Worm (Caenorhabditis elegans) whole organism, L1 larva: ENCODE data around the gene Y69H2.7.
A peak's percentile ranks its signal among the peaks of the same experiment; 100 is the strongest.

Source experiments
- F16B12.6 ChIP-seq: fragments of 150-350 bp; optimal IDR thresholded peaks from 2 replicates; lab custom pipeline; 2014; ENCODE audit warnings: missing biosample characterization, missing genetic modification characterization
- Y116A8C.19 ChIP-seq: sonication (generic microtip); optimal IDR thresholded peaks from 2 replicates; lab custom pipeline; 2016; ENCODE audit warnings: missing compliant biosample characterization, missing genetic modification characterization, borderline replicate concordance
- alr-1 ChIP-seq: fragments of 200-800 bp; sonication (Bioruptor generic); optimal IDR thresholded peaks from 2 replicates; lab custom pipeline; 2018; ENCODE audit warnings: borderline replicate concordance, mild to moderate bottlenecking, missing genetic modification characterization, missing compliant biosample characterization
- ceh-63 ChIP-seq: fragments of 200-800 bp; sonication (Bioruptor generic); optimal IDR thresholded peaks from 2 replicates; lab custom pipeline; 2018; ENCODE audit warnings: mild to moderate bottlenecking, missing genetic modification characterization, missing compliant biosample characterization
- ceh-8 ChIP-seq: fragments of 200-800 bp; sonication (Bioruptor generic); optimal IDR thresholded peaks from 2 replicates; lab custom pipeline; 2018; ENCODE audit warnings: mild to moderate bottlenecking, missing genetic modification characterization, moderate library complexity, missing compliant biosample characterization
- ces-1 ChIP-seq: fragments of 150-350 bp; optimal IDR thresholded peaks from 2 replicates; lab custom pipeline; 2014; ENCODE audit warnings: missing biosample characterization, missing genetic modification reagents, missing genetic modification characterization
- dsc-1 ChIP-seq: sonication (generic microtip); optimal IDR thresholded peaks from 2 replicates; lab custom pipeline; 2016; ENCODE audit warnings: mild to moderate bottlenecking, missing genetic modification characterization, missing compliant biosample characterization
- efl-1 ChIP-seq, 4 experiments: fragments of 150-350 bp; optimal IDR thresholded peaks in 3 of 4; peaks in 1 of 4; 1 replicate in 1 of 4; 2 replicates in 3 of 4; lab custom pipeline; 2014; ENCODE audit warnings: missing biosample characterization in 2 of 4, missing genetic modification characterization in 2 of 4, missing genetic modification reagents in 2 of 4
- egl-27 ChIP-seq, 2 experiments: fragments of 150-350 bp in 1 of 2; sonication (generic microtip); optimal IDR thresholded peaks; 3 replicates each; lab custom pipeline; 2017 to 2018; ENCODE audit warnings: missing biosample characterization in 2 of 2, missing genetic modification characterization in 2 of 2, missing genetic modification reagents in 2 of 2
- elt-2 ChIP-seq: sonication (generic microtip); optimal IDR thresholded peaks from 2 replicates; lab custom pipeline; 2016; ENCODE audit warnings: missing genetic modification characterization, mild to moderate bottlenecking, inconsistent platforms, missing compliant biosample characterization, missing genetic modification reagents
- elt-3 ChIP-seq, 6 experiments: fragments of 150-350 bp in 1 of 6; sonication (generic microtip); optimal IDR thresholded peaks; 2 replicates each; lab custom pipeline; 2017 to 2018; ENCODE audit warnings: missing biosample characterization in 6 of 6, missing genetic modification characterization in 6 of 6, inconsistent platforms in 1 of 6
- fkh-4 ChIP-seq: sonication (generic microtip); optimal IDR thresholded peaks from 2 replicates; lab custom pipeline; 2016; ENCODE audit warnings: missing compliant biosample characterization, missing genetic modification characterization, borderline replicate concordance
- fkh-8 ChIP-seq: sonication (generic microtip); optimal IDR thresholded peaks from 2 replicates; lab custom pipeline; 2016; ENCODE audit warnings: mild to moderate bottlenecking, missing genetic modification characterization, missing compliant biosample characterization
- irx-1 ChIP-seq: sonication (generic microtip); optimal IDR thresholded peaks from 2 replicates; lab custom pipeline; 2016; ENCODE audit warnings: missing genetic modification characterization, missing compliant biosample characterization
- jun-1 ChIP-seq: fragments of 150-350 bp; optimal IDR thresholded peaks from 2 replicates; lab custom pipeline; 2014; ENCODE audit warnings: missing biosample characterization, missing genetic modification reagents, missing genetic modification characterization
- lin-14 ChIP-seq: fragments of 200-800 bp; sonication (Bioruptor generic); optimal IDR thresholded peaks from 2 replicates; lab custom pipeline; 2018; ENCODE audit warnings: mild to moderate bottlenecking, missing genetic modification characterization, moderate library complexity, missing compliant biosample characterization
- lin-35 ChIP-seq, 2 experiments: fragments of 150-350 bp; optimal IDR thresholded peaks; 2 replicates each; lab custom pipeline; 2014; ENCODE audit warnings: missing biosample characterization in 2 of 2, missing genetic modification characterization in 2 of 2, missing genetic modification reagents in 2 of 2
- lsy-2 ChIP-seq, 2 experiments: fragments of 150-350 bp; optimal IDR thresholded peaks; 2 replicates each; lab custom pipeline; 2014; ENCODE audit warnings: missing biosample characterization in 2 of 2, missing genetic modification characterization in 2 of 2
- mef-2 ChIP-seq: fragments of 150-350 bp; optimal IDR thresholded peaks from 2 replicates; lab custom pipeline; 2014; ENCODE audit warnings: missing biosample characterization, missing genetic modification characterization
- mep-1 ChIP-seq: fragments of 150-350 bp; optimal IDR thresholded peaks from 2 replicates; lab custom pipeline; 2014; ENCODE audit warnings: missing biosample characterization, missing genetic modification characterization
- nhr-19 ChIP-seq: fragments of 200-800 bp; sonication (Bioruptor generic); conservative IDR thresholded peaks from 2 replicates; pipeline ENCODE4 v1.3.6; 2022; ENCODE audit warnings: missing genetic modification characterization, missing compliant biosample characterization
- nhr-28 ChIP-seq: fragments of 150-350 bp; optimal IDR thresholded peaks from 2 replicates; lab custom pipeline; 2014; ENCODE audit warnings: missing biosample characterization, missing genetic modification characterization
- nhr-71 ChIP-seq: sonication (generic microtip); optimal IDR thresholded peaks from 2 replicates; lab custom pipeline; 2016; ENCODE audit warnings: mild to moderate bottlenecking, missing genetic modification characterization, moderate library complexity, missing compliant biosample characterization
- nhr-77 ChIP-seq: fragments of 150-350 bp; optimal IDR thresholded peaks from 2 replicates; lab custom pipeline; 2014; ENCODE audit warnings: missing biosample characterization, missing genetic modification characterization
- nhr-84 ChIP-seq: sonication (generic microtip); optimal IDR thresholded peaks from 2 replicates; lab custom pipeline; 2017; ENCODE audit warnings: missing biosample characterization, missing genetic modification characterization
- nhr-85 ChIP-seq: sonication (generic microtip); peaks from one replicate; lab custom pipeline; 2016; ENCODE audit warnings: missing genetic modification characterization, inconsistent platforms, missing compliant biosample characterization
- nhr-90 ChIP-seq: sonication (generic microtip); optimal IDR thresholded peaks from 2 replicates; lab custom pipeline; 2016; ENCODE audit warnings: mild to moderate bottlenecking, missing genetic modification characterization, missing compliant biosample characterization; ENCODE audit not compliant: poor library complexity
- pqm-1 ChIP-seq: sonication (generic microtip); optimal IDR thresholded peaks from 3 replicates; lab custom pipeline; 2017; ENCODE audit warnings: missing biosample characterization, missing genetic modification characterization
- skn-1 ChIP-seq: fragments of 150-350 bp; optimal IDR thresholded peaks from 2 replicates; lab custom pipeline; 2014; ENCODE audit warnings: missing biosample characterization, missing genetic modification characterization
- sptf-1 ChIP-seq: fragments of 150-350 bp; optimal IDR thresholded peaks from 2 replicates; lab custom pipeline; 2014; ENCODE audit warnings: missing biosample characterization, missing genetic modification characterization
- unc-62 ChIP-seq: fragments of 150-350 bp; optimal IDR thresholded peaks from 2 replicates; lab custom pipeline; 2014; ENCODE audit warnings: missing biosample characterization, missing genetic modification reagents, missing genetic modification characterization
- unc-98 ChIP-seq: fragments of 200-800 bp; sonication (Bioruptor generic); IDR thresholded peaks from 2 replicates; pipeline ENCODE4 v1.3.6; 2022; ENCODE audit warnings: missing genetic modification characterization, missing compliant biosample characterization
- xbp-1 ChIP-seq: sonication (generic microtip); optimal IDR thresholded peaks from 2 replicates; lab custom pipeline; 2016; ENCODE audit warnings: missing genetic modification characterization, missing compliant biosample characterization
- zag-1 ChIP-seq: fragments of 150-350 bp; optimal IDR thresholded peaks from 2 replicates; lab custom pipeline; 2014; ENCODE audit warnings: missing biosample characterization, missing genetic modification characterization
- zip-4 ChIP-seq: fragments of 200-800 bp; sonication (Bioruptor generic); optimal IDR thresholded peaks from 2 replicates; lab custom pipeline; 2018; ENCODE audit warnings: mild to moderate bottlenecking, missing genetic modification characterization, moderate library complexity, missing compliant biosample characterization
- ztf-11 ChIP-seq, 2 experiments: sonication (generic microtip); optimal IDR thresholded peaks; 2 replicates each; lab custom pipeline; 2016 to 2017; ENCODE audit warnings: missing genetic modification characterization in 2 of 2, missing biosample characterization in 1 of 2, missing compliant biosample characterization in 1 of 2
- ztf-4 ChIP-seq: fragments of 150-350 bp; optimal IDR thresholded peaks from 2 replicates; lab custom pipeline; 2014; ENCODE audit warnings: missing biosample characterization, missing genetic modification characterization

The Y69H2.7 gene

DNA sequence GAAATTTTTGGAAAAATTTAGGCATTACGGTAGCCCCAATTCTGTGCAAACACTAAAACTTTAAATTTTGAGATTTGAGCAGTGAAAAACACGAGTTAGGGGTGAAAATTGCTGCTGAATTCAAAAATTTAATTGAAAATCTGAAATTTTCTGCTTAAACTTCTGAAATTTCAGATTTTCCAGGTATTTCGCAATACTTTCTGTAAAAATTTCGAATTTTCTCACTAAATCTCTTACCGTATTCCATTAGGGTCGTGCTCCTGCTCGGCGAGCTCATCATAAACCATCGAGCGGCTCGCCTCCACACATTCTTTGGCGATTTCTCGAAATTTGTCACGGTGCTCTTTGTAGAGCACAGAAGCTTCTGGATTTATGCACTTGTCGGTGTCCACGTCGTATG, 2.4 kb upstream of the Y69H2.7 start:
- TF ChIP-seq dsc-1 (no peak), unc-62 (no peak), efl-1 (optimal IDR thresholded peaks at IDR 0.05; lab: Kevin White, UChicago) (no peak), efl-1 (GFP tag; optimal IDR thresholded peaks at IDR 0.05 in 1 of 2; lab: Kevin White, UChicago) (peak in 1 of 2 experiments; percentile 71), egl-27 (tag; optimal IDR thresholded peaks at IDR 0.05; lab: Kevin White, UChicago) (no peak), nhr-19 (no peak), unc-98 (GFP tag; lab: Robert Waterston, UW) (no peak)

DNA sequence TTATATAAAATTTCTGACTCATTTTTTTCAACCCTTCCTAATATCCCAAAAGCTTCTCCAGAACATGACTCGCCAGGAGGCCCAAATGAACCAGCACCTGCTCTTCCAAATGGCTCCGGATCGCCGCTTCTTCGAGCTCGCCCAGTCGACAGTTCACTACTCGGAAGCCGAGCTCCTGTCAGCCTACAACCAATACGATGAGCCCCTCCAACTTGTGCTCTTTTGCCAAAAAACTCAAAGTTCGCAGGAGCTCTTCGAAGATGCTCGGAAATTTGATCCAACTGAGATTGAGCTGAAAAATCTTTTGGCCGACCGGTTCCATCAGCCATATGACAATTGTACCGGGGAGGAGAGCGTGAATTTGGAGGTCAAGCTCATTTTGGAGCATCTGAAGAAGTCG, 5.7 kb downstream of the Y69H2.7 start:
- TF ChIP-seq ztf-11 (tag; optimal IDR thresholded peaks at IDR 0.05; lab: Kevin White, UChicago) (no peak), sptf-1 (tag; lab: Kevin White, UChicago) (no peak), ztf-4 (tag; lab: Kevin White, UChicago) (no peak), nhr-71 (no peak), skn-1 (tag; lab: Kevin White, UChicago) (no peak), irx-1 (tag; lab: Kevin White, UChicago) (no peak), elt-2 (tag; lab: Kevin White, UChicago) (no peak), efl-1 (optimal IDR thresholded peaks at IDR 0.05; lab: Kevin White, UChicago) (no peak), efl-1 (GFP tag; optimal IDR thresholded peaks at IDR 0.05 in 1 of 2; lab: Kevin White, UChicago) (no peak), jun-1 (tag; lab: Kevin White, UChicago) (no peak), lin-35 (GFP tag; optimal IDR thresholded peaks at IDR 0.05; lab: Kevin White, UChicago) (no peak), ces-1 (GFP tag; lab: Kevin White, UChicago) (no peak), zag-1 (tag; lab: Kevin White, UChicago) (no peak), unc-98 (GFP tag; lab: Robert Waterston, UW) (no peak), nhr-28 (no peak), alr-1 (tag; lab: Kevin White, UChicago) (no peak), zip-4 (no peak), mef-2 (tag; lab: Kevin White, UChicago) (no peak), mep-1 (no peak)

DNA sequence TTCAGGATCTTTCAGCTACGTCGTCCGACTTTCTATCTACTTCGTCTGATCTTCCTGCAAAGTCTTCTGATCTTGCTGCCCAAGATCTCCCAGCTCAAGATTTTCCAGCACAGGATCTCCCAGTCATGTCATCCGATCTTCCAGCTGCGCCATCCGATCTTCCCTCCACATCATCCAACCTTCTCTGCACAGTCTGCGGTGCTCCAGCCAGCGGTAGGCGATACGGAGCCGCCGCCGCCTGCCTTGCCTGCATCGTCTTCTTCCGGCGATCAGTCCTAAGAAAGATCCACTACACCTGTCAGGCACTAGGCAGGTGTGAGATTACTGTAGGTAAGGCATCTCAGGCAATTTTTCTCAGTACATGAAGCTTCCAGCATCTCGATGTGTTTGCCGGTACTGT, 9.5 kb downstream of the Y69H2.7 start, which contains the start of gene nhr-241:
TSS of gene nhr-241 (plus strand) at position 126 of the 400 bp plus-strand sequence.
- no peak for TF ChIP-seq unc-98 (GFP tag; lab: Robert Waterston, UW)
- no peak for TF ChIP-seq mef-2 (tag; lab: Kevin White, UChicago)
- no peak for TF ChIP-seq fkh-8
- TF ChIP-seq xbp-1 (tag; lab: Kevin White, UChicago), result no peak
- no peak for TF ChIP-seq lin-14 (GFP tag; lab: Kevin White, UChicago)
- no peak for TF ChIP-seq elt-3 (tag; optimal IDR thresholded peaks at IDR 0.05; lab: Kevin White, UChicago)
- TF ChIP-seq ztf-4 (tag; lab: Kevin White, UChicago), result no peak
- TF ChIP-seq nhr-90 (tag; lab: Kevin White, UChicago), result no peak
- TF ChIP-seq Y116A8C.19 (tag; lab: Kevin White, UChicago), result no peak
- no peak for TF ChIP-seq nhr-77 (tag; lab: Kevin White, UChicago)
- no peak for TF ChIP-seq nhr-85 (tag; lab: Kevin White, UChicago)
- TF ChIP-seq nhr-71, result no peak
- no peak for TF ChIP-seq lsy-2 (tag; optimal IDR thresholded peaks at IDR 0.05; lab: Kevin White, UChicago)
- TF ChIP-seq nhr-84 (tag; lab: Kevin White, UChicago), result no peak
- TF ChIP-seq fkh-4 (tag; lab: Kevin White, UChicago), result no peak
- TF ChIP-seq F16B12.6 (tag; lab: Kevin White, UChicago), result no peak
- TF ChIP-seq, all 84 proteins: peak for 0

DNA sequence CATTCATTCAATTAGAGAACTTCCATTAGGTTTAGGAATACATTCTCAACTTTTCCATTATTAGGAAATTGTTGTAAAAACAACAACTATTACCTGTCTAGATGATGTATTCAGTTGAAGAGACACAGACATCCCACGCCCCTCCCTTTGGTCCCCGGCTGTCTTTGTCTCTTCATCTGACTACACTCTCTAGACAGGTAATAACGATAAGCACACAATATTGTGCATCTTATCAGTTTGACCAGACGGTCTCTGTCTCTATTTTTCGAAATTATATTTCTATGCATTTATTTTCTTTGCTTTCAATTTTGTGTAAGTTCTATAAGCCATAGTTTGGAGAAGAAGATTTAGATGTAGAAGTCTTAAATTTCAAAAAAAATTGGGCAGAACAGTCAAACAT, 11.5 kb downstream of the Y69H2.7 start, which contains the start of gene Y69H2.9:
TSS of gene Y69H2.9 (plus strand) at position 233 of the 400 bp plus-strand sequence.
- peak; percentile 81 for TF ChIP-seq elt-2 (tag; lab: Kevin White, UChicago)
- TF ChIP-seq ceh-8 (GFP tag; lab: Kevin White, UChicago), result no peak
- peak; percentile 4 for TF ChIP-seq pqm-1
- TF ChIP-seq lin-35 (GFP tag; optimal IDR thresholded peaks at IDR 0.05; lab: Kevin White, UChicago), result peak in 1 of 2 experiments; percentile 6
- TF ChIP-seq ceh-63, result no peak
